Worm (Caenorhabditis elegans): Measurements from ENCODE around the gene madf-11.

DNA sequence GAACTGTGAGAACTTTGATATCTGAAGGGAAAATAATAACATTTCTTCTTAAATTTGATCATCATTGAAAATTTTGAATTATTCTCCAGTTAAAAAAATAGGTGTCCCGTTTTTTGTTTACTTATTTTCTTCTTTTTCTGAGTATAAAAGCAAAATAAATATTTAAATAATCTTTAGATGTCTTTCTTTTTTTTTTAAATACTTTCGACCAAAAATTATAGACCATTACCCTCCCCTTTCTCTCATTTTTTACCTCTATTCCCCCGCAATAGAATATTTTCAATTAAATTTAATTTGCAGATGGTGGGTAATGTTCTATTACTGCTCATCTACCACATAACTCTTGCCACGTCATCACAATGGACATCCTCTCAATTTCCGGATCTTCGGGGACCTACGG, 29.6 kb downstream of the madf-11 start, which contains the start of gene molo-1:
- TF ChIP-seq unc-86 (tag; optimal IDR thresholded peaks at IDR 0.05) (no peak), ceh-22 (tag; optimal IDR thresholded peaks at IDR 0.05) (no peak)
